Fruit fly (Drosophila melanogaster): ENCODE data around the gene Gr93b.

dm6 chr3R:21793760-21794159, 49.8 kb downstream of the Gr93b start:
- no peak for TF ChIP-seq CG8478 (optimal IDR thresholded peaks at IDR 0.05)
- TF ChIP-seq CTCF (optimal IDR thresholded peaks at IDR 0.05): no peak
